Worm (Caenorhabditis elegans) whole organism, midembryonic: ENCODE data around the gene C40H1.7.

ENCODE experiments used
- T22C8.4 ChIP-seq: fragments of 200-800 bp; sonication (Bioruptor generic); IDR thresholded peaks from 2 replicates; pipeline ENCODE4 v1.3.6; 2022; ENCODE audit warnings: missing genetic modification characterization, missing compliant biosample characterization
- cog-1 ChIP-seq: sonication (generic microtip); optimal IDR thresholded peaks from 2 replicates; lab custom pipeline; 2016; ENCODE audit warnings: missing genetic modification characterization, missing compliant biosample characterization
- flt-1 ChIP-seq: fragments of 200-800 bp; sonication (Bioruptor generic); IDR thresholded peaks from 2 replicates; pipeline ENCODE4 v1.3.6; 2022; ENCODE audit warnings: missing genetic modification characterization, missing compliant biosample characterization
- klf-2 ChIP-seq: fragments of 200-800 bp; sonication (Bioruptor generic); conservative IDR thresholded peaks from 2 replicates; pipeline ENCODE4 v1.3.6; 2022; ENCODE audit warnings: missing genetic modification reagents, missing genetic modification characterization, missing compliant biosample characterization
- med-1 ChIP-seq: sonication (generic microtip); optimal IDR thresholded peaks from 2 replicates; lab custom pipeline; 2017; ENCODE audit warnings: missing genetic modification characterization, mild to moderate bottlenecking, missing compliant biosample characterization, antibody characterized with exemption, missing genetic modification reagents; ENCODE audit not compliant: insufficient read depth
- ref-1 ChIP-seq: fragments of 200-800 bp; sonication (Bioruptor generic); conservative IDR thresholded peaks from 2 replicates; pipeline ENCODE4 v1.3.6; 2022; ENCODE audit warnings: missing genetic modification reagents, missing genetic modification characterization, missing compliant biosample characterization
- tab-1 ChIP-seq: fragments of 200-800 bp; sonication (Bioruptor generic); IDR thresholded peaks from 2 replicates; pipeline ENCODE4 v1.3.6; 2022; ENCODE audit warnings: missing genetic modification characterization, missing compliant biosample characterization
- ztf-23 ChIP-seq: fragments of 200-800 bp; sonication (Bioruptor generic); IDR thresholded peaks from 2 replicates; pipeline ENCODE4 v1.3.6; 2022; ENCODE audit warnings: missing genetic modification reagents, missing genetic modification characterization, missing compliant biosample characterization
- ztf-29 ChIP-seq: fragments of 200-800 bp; sonication (Bioruptor generic); IDR thresholded peaks from 2 replicates; pipeline ENCODE4 v1.3.6; 2022; ENCODE audit warnings: missing genetic modification reagents, missing genetic modification characterization, missing compliant biosample characterization

C40H1.7 gene

ce11 chrIII:9324724-9325123, at the start of gene C40H1.7:
TSS of gene C40H1.7 (plus strand) at chrIII:9325024.
- TF ChIP-seq flt-1 (GFP tag; lab: Robert Waterston, UW) = no peak
- TF ChIP-seq klf-2 (GFP tag; lab: Robert Waterston, UW) = no peak
- TF ChIP-seq T22C8.4 (GFP tag; lab: Robert Waterston, UW) = no peak
- TF ChIP-seq ztf-23 = no peak
- TF ChIP-seq tab-1 (GFP tag; lab: Robert Waterston, UW) = no peak
- TF ChIP-seq ref-1 (GFP tag; lab: Robert Waterston, UW) = no peak
- TF ChIP-seq cog-1 (tag; lab: Kevin White, UChicago) = no peak
- no peak for TF ChIP-seq med-1 (GFP tag; lab: Kevin White, UChicago)
- no peak for TF ChIP-seq ztf-29 (GFP tag; lab: Robert Waterston, UW)

DNA sequence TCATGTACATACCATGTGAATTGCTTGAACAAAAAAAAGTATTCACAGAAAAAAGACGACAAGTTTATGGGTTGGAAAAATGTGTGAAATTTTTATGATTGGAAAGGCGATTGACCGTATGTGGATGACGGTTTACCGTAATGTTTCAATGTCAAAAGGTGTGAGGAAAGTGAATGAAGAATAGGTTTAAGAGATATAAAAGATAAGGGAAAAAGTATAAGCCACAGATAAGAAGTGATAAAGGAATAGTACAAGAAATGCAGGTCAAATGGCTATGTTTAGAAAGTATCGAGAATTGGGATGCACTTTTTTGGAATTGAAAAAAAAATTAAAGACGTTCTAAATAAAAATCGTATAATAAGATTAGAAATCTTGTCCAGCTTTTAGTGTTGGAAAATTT, 47.0 kb upstream of the C40H1.7 start:
- no peak for TF ChIP-seq flt-1 (GFP tag; lab: Robert Waterston, UW)
- TF ChIP-seq ztf-23 = no peak
- TF ChIP-seq T22C8.4 (GFP tag; lab: Robert Waterston, UW) = no peak
- no peak for TF ChIP-seq tab-1 (GFP tag; lab: Robert Waterston, UW)
- TF ChIP-seq ref-1 (GFP tag; lab: Robert Waterston, UW) = no peak
- TF ChIP-seq cog-1 (tag; lab: Kevin White, UChicago) = no peak
- no peak for TF ChIP-seq klf-2 (GFP tag; lab: Robert Waterston, UW)
- no peak for TF ChIP-seq med-1 (GFP tag; lab: Kevin White, UChicago)
- TF ChIP-seq ztf-29 (GFP tag; lab: Robert Waterston, UW) = no peak

- no peak for TF ChIP-seq med-1 (GFP tag; lab: Kevin White, UChicago)
- TF ChIP-seq ztf-23 = no peak
These were observed 43.3 kb upstream of the C40H1.7 start, which contains the start of gene fozi-1 for ce11 chrIII:9281480-9281879. TSS of gene fozi-1 (plus strand) at chrIII:9281780.

- TF ChIP-seq ztf-23 (no peak), ref-1 (GFP tag; lab: Robert Waterston, UW) (no peak), med-1 (GFP tag; lab: Kevin White, UChicago) (no peak), cog-1 (tag; lab: Kevin White, UChicago) (no peak), ztf-29 (GFP tag; lab: Robert Waterston, UW) (no peak), T22C8.4 (GFP tag; lab: Robert Waterston, UW) (no peak), flt-1 (GFP tag; lab: Robert Waterston, UW) (no peak), klf-2 (GFP tag; lab: Robert Waterston, UW) (no peak), tab-1 (GFP tag; lab: Robert Waterston, UW) (no peak)
These were observed 36.3 kb upstream of the C40H1.7 start for ce11 chrIII:9288540-9288939.

DNA sequence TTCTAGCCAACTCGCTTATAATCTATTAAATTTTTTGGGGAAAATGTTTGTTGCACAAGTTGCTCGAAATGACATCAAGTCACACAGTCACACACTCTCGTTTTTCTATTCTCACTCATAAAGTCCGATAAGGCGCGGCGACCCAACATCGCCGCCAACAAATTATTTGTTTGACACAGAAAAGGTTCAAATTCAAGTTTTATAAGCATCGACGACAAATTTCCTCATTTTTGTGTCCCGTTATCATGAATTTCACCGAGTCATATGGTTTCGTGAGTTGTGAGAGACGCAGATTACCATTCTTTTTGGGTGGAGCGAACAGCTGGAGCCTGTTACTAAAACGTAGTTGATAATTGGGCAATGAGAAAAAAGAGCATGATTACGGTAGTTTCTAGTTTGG, 35.0 kb upstream of the C40H1.7 start:
- no peak for TF ChIP-seq tab-1 (GFP tag; lab: Robert Waterston, UW)

DNA sequence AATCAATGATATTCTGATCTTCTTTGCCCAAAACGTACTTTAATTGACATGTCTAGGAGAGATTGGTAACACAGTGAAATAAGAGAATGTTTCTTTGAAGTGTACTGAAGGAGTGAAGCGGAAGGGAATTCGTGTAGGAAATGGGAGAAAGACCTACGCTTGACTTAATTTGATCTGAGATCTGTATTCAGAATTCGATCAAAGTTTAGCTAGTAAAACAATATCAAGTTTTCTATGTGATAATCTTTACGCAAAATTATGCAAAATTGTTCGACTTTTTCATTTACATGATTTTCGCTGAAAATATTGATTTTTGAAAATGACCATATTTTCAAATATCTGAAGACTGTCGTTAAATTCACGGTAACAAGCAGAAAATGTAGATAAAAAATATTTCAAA, 27.5 kb upstream of the C40H1.7 start, which contains the start of gene K01B6.4:
K01B6.4 (minus strand) TSS at position 101 of the 400 bp plus-strand sequence.
- TF ChIP-seq T22C8.4 (GFP tag; lab: Robert Waterston, UW) (no peak), ref-1 (GFP tag; lab: Robert Waterston, UW) (no peak), cog-1 (tag; lab: Kevin White, UChicago) (no peak), tab-1 (GFP tag; lab: Robert Waterston, UW) (no peak), ztf-23 (no peak), ztf-29 (GFP tag; lab: Robert Waterston, UW) (no peak), flt-1 (GFP tag; lab: Robert Waterston, UW) (no peak), med-1 (GFP tag; lab: Kevin White, UChicago) (no peak), klf-2 (GFP tag; lab: Robert Waterston, UW) (no peak)

DNA sequence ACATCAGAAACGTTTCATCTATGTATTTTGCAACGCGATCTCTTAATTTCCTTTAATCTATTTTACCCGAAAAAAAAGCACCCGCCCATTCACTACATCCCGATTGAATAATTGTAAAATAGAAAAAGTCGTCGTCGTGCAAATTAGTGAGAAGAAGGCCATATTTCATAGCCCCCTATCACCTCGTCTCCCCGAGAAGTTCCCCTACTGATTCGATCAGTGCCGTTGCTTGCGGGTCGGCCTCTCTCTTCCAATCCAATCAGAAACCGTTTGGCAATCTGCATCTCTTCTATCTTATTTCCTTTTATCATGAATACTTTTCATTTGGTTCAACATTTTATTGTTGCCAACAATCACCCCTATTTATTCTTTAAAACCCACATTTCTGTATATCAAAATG, 25.7 kb upstream of the C40H1.7 start:
- no peak for TF ChIP-seq med-1 (GFP tag; lab: Kevin White, UChicago)
- TF ChIP-seq ztf-23 = no peak
- TF ChIP-seq flt-1 (GFP tag; lab: Robert Waterston, UW) = no peak
- no peak for TF ChIP-seq klf-2 (GFP tag; lab: Robert Waterston, UW)
- TF ChIP-seq cog-1 (tag; lab: Kevin White, UChicago) = no peak
- TF ChIP-seq tab-1 (GFP tag; lab: Robert Waterston, UW) = no peak
- no peak for TF ChIP-seq ref-1 (GFP tag; lab: Robert Waterston, UW)
- no peak for TF ChIP-seq T22C8.4 (GFP tag; lab: Robert Waterston, UW)
- TF ChIP-seq ztf-29 (GFP tag; lab: Robert Waterston, UW) = no peak

ce11 chrIII:9299919-9300318, 24.9 kb upstream of the C40H1.7 start, which contains the start of gene K01B6.3:
TSS of gene K01B6.3 (plus strand) at chrIII:9300219.
- TF ChIP-seq ref-1 (GFP tag; lab: Robert Waterston, UW) (no peak), tab-1 (GFP tag; lab: Robert Waterston, UW) (no peak), ztf-29 (GFP tag; lab: Robert Waterston, UW) (no peak), med-1 (GFP tag; lab: Kevin White, UChicago) (no peak), flt-1 (GFP tag; lab: Robert Waterston, UW) (no peak), cog-1 (tag; lab: Kevin White, UChicago) (no peak), T22C8.4 (GFP tag; lab: Robert Waterston, UW) (no peak), klf-2 (GFP tag; lab: Robert Waterston, UW) (no peak), ztf-23 (no peak)

- no peak for TF ChIP-seq tab-1 (GFP tag; lab: Robert Waterston, UW)
- TF ChIP-seq ztf-29 (GFP tag; lab: Robert Waterston, UW) = no peak
- TF ChIP-seq klf-2 (GFP tag; lab: Robert Waterston, UW) = no peak
- TF ChIP-seq T22C8.4 (GFP tag; lab: Robert Waterston, UW) = no peak
- TF ChIP-seq ref-1 (GFP tag; lab: Robert Waterston, UW) = no peak
- no peak for TF ChIP-seq ztf-23
- TF ChIP-seq flt-1 (GFP tag; lab: Robert Waterston, UW) = no peak
- TF ChIP-seq cog-1 (tag; lab: Kevin White, UChicago) = no peak
- TF ChIP-seq med-1 (GFP tag; lab: Kevin White, UChicago) = no peak
These were observed 24.2 kb upstream of the C40H1.7 start for ce11 chrIII:9300670-9301069.
